Worm (Caenorhabditis elegans) whole organism, young adult: ENCODE results near the gene Y75B8A.31.

Experiments used
- B0035.1 ChIP-seq: sonication (generic microtip); optimal IDR thresholded peaks from 2 replicates; lab custom pipeline; 2016; ENCODE audit warnings: missing genetic modification characterization, mild to moderate bottlenecking, missing compliant biosample characterization, missing genotype, missing genetic modification reagents
- F23B12.7 ChIP-seq: sonication (generic microtip); optimal IDR thresholded peaks from 2 replicates; lab custom pipeline; 2017; ENCODE audit warnings: missing genetic modification characterization, mild to moderate bottlenecking, missing compliant biosample characterization, antibody characterized with exemption, moderate library complexity; ENCODE audit not compliant: insufficient read depth
- F55B11.4 ChIP-seq: sonication (generic microtip); optimal IDR thresholded peaks from 2 replicates; lab custom pipeline; 2016; ENCODE audit warnings: missing compliant biosample characterization, missing genetic modification characterization, borderline replicate concordance; ENCODE audit not compliant: insufficient read depth
- F57A8.1 ChIP-seq: fragments of 200-800 bp; sonication (Bioruptor generic); optimal IDR thresholded peaks from 2 replicates; lab custom pipeline; 2018; ENCODE audit warnings: mild to moderate bottlenecking, missing genetic modification characterization, moderate library complexity, missing compliant biosample characterization
- Y53F4B.3 ChIP-seq: fragments of 200-800 bp; sonication (Bioruptor generic); IDR thresholded peaks from 2 replicates; pipeline ENCODE4 v1.3.6; 2022; ENCODE audit warnings: missing genetic modification reagents, missing genetic modification characterization, missing compliant biosample characterization
- Y67H2A.10 ChIP-seq: fragments of 200-800 bp; sonication (Bioruptor generic); conservative IDR thresholded peaks from 2 replicates; pipeline ENCODE4 v1.3.6; 2022; ENCODE audit warnings: missing genetic modification reagents, missing genetic modification characterization, missing compliant biosample characterization
- Y79H2A.3 ChIP-seq: fragments of 200-800 bp; sonication (Bioruptor generic); conservative IDR thresholded peaks from 2 replicates; pipeline ENCODE4 v1.3.6; 2022; ENCODE audit warnings: missing genetic modification reagents, missing genetic modification characterization, missing compliant biosample characterization
- ZK185.1 ChIP-seq: sonication (generic microtip); optimal IDR thresholded peaks from 2 replicates; lab custom pipeline; 2016; ENCODE audit warnings: mild to moderate bottlenecking, missing genetic modification characterization, missing compliant biosample characterization; ENCODE audit not compliant: poor library complexity, severe bottlenecking
- akir-1 ChIP-seq: fragments of 200-800 bp; sonication (Bioruptor generic); optimal IDR thresholded peaks from 2 replicates; lab custom pipeline; 2018; ENCODE audit warnings: mild to moderate bottlenecking, missing genetic modification characterization, moderate library complexity, missing compliant biosample characterization
- ama-1 ChIP-seq, 3 experiments: fragments of 150-350 bp in 1 of 3; sonication (generic microtip) in 2 of 3; optimal IDR thresholded peaks; 2 replicates each; lab custom pipeline; 2014 to 2018; ENCODE audit warnings: missing biosample characterization in 2 of 3, missing genetic modification characterization in 2 of 3, missing genetic modification reagents in 2 of 3
- athp-1 ChIP-seq: sonication (generic microtip); optimal IDR thresholded peaks from 2 replicates; lab custom pipeline; 2017; ENCODE audit warnings: mild to moderate bottlenecking, missing genetic modification characterization, missing compliant biosample characterization
- attf-3 ChIP-seq: fragments of 200-800 bp; sonication (Bioruptor generic); conservative IDR thresholded peaks from 2 replicates; pipeline ENCODE4 v1.3.6; 2022; ENCODE audit warnings: missing genetic modification reagents, missing genetic modification characterization, missing compliant biosample characterization
- attf-5 ChIP-seq: fragments of 200-800 bp; sonication (Bioruptor generic); optimal IDR thresholded peaks from 2 replicates; lab custom pipeline; 2018; ENCODE audit warnings: mild to moderate bottlenecking, missing genetic modification characterization, missing compliant biosample characterization
- cebp-2 ChIP-seq: fragments of 200-800 bp; sonication (Bioruptor generic); IDR thresholded peaks from 2 replicates; pipeline ENCODE4 v1.3.6; 2022; ENCODE audit warnings: missing genetic modification characterization, missing compliant biosample characterization
- ceh-58 ChIP-seq: fragments of 200-800 bp; sonication (Bioruptor generic); IDR thresholded peaks from 2 replicates; pipeline ENCODE4 v1.3.6; 2022; ENCODE audit warnings: missing genetic modification characterization, missing compliant biosample characterization
- ceh-91 ChIP-seq: fragments of 200-800 bp; sonication (Bioruptor generic); IDR thresholded peaks from 2 replicates; pipeline ENCODE4 v1.3.6; 2022; ENCODE audit warnings: missing genetic modification reagents, missing genetic modification characterization, missing compliant biosample characterization
- chd-7 ChIP-seq: sonication (generic microtip); optimal IDR thresholded peaks from 2 replicates; lab custom pipeline; 2016; ENCODE audit warnings: mild to moderate bottlenecking, missing genetic modification characterization, moderate library complexity, missing compliant biosample characterization
- dpl-1 ChIP-seq: fragments of 150-350 bp; optimal IDR thresholded peaks from 2 replicates; lab custom pipeline; 2014; ENCODE audit warnings: missing biosample characterization, missing genetic modification reagents, missing genetic modification characterization
- egl-18 ChIP-seq: fragments of 200-800 bp; sonication (Bioruptor generic); IDR thresholded peaks from 2 replicates; pipeline ENCODE4 v1.3.6; 2022; ENCODE audit warnings: missing genetic modification reagents, missing genetic modification characterization, missing compliant biosample characterization
- ekl-4 ChIP-seq: fragments of 200-800 bp; sonication (Bioruptor generic); IDR thresholded peaks from 2 replicates; pipeline ENCODE4 v1.3.6; 2022; ENCODE audit warnings: missing genetic modification reagents, missing genetic modification characterization, missing compliant biosample characterization
- gei-17 ChIP-seq: fragments of 200-800 bp; sonication (Bioruptor generic); optimal IDR thresholded peaks from 2 replicates; lab custom pipeline; 2018; ENCODE audit warnings: mild to moderate bottlenecking, missing genetic modification characterization, missing compliant biosample characterization
- hlh-12 ChIP-seq: sonication (generic microtip); optimal IDR thresholded peaks from 2 replicates; lab custom pipeline; 2016; ENCODE audit warnings: missing genetic modification characterization, missing compliant biosample characterization
- hmg-1.2 ChIP-seq: fragments of 200-800 bp; sonication (Bioruptor generic); IDR thresholded peaks from 2 replicates; pipeline ENCODE4 v1.3.6; 2022; ENCODE audit warnings: missing genetic modification reagents, missing genetic modification characterization, missing compliant biosample characterization
- hrde-1 ChIP-seq: sonication (generic microtip); optimal IDR thresholded peaks from 2 replicates; lab custom pipeline; 2016; ENCODE audit warnings: missing genetic modification characterization, mild to moderate bottlenecking, missing compliant biosample characterization, moderate library complexity, missing genotype, missing genetic modification reagents, borderline replicate concordance
- hsf-1 ChIP-seq: fragments of 200-800 bp; sonication (Bioruptor generic); IDR thresholded peaks from 2 replicates; pipeline ENCODE4 v1.3.6; 2022; ENCODE audit warnings: missing genetic modification reagents, missing genetic modification characterization, missing compliant biosample characterization
- lag-1 ChIP-seq: fragments of 200-800 bp; sonication (Bioruptor generic); IDR thresholded peaks from 2 replicates; pipeline ENCODE4 v1.3.6; 2022; ENCODE audit warnings: missing genetic modification reagents, missing genetic modification characterization, missing compliant biosample characterization
- lin-35 ChIP-seq, 3 experiments: fragments of 150-350 bp in 2 of 3; sonication (generic microtip) in 1 of 3; optimal IDR thresholded peaks; 2 replicates each; lab custom pipeline; 2014 to 2018; ENCODE audit warnings: missing biosample characterization in 3 of 3, missing genetic modification characterization in 3 of 3, missing genetic modification reagents in 3 of 3
- lsy-27 ChIP-seq: sonication (generic microtip); optimal IDR thresholded peaks from 2 replicates; lab custom pipeline; 2017; ENCODE audit warnings: missing genetic modification characterization, mild to moderate bottlenecking, missing compliant biosample characterization, antibody characterized with exemption, missing genotype, borderline replicate concordance; ENCODE audit not compliant: insufficient read depth
- madf-10 ChIP-seq: sonication (generic microtip); optimal IDR thresholded peaks from 2 replicates; lab custom pipeline; 2016; ENCODE audit warnings: mild to moderate bottlenecking, missing genetic modification characterization, missing compliant biosample characterization
- mcd-1 ChIP-seq: fragments of 200-800 bp; sonication (Bioruptor generic); IDR thresholded peaks from 2 replicates; pipeline ENCODE4 v1.3.6; 2022; ENCODE audit warnings: missing genetic modification reagents, missing genetic modification characterization, missing compliant biosample characterization
- nfyb-1 ChIP-seq: fragments of 200-800 bp; sonication (Bioruptor generic); IDR thresholded peaks from 2 replicates; pipeline ENCODE4 v1.3.6; 2022; ENCODE audit warnings: missing genetic modification reagents, missing genetic modification characterization, missing compliant biosample characterization
- nhr-90 ChIP-seq: sonication (generic microtip); optimal IDR thresholded peaks from 2 replicates; lab custom pipeline; 2016; ENCODE audit warnings: missing genotype, mild to moderate bottlenecking, missing genetic modification characterization, missing compliant biosample characterization
- pbrm-1 ChIP-seq: fragments of 200-800 bp; sonication (Bioruptor generic); IDR thresholded peaks from 2 replicates; pipeline ENCODE4 v1.3.6; 2022; ENCODE audit warnings: missing genetic modification reagents, missing genetic modification characterization, missing compliant biosample characterization
- rcor-1 ChIP-seq: fragments of 200-800 bp; sonication (Bioruptor generic); IDR thresholded peaks from 2 replicates; pipeline ENCODE4 v1.3.6; 2022; ENCODE audit warnings: missing genetic modification reagents, missing genetic modification characterization, missing compliant biosample characterization
- snpc-4 ChIP-seq, 5 experiments: fragments of 150-350 bp in 1 of 5; sonication (generic microtip) in 4 of 5; optimal IDR thresholded peaks; 2 replicates each; lab custom pipeline; 2014 to 2018; ENCODE audit warnings: missing genetic modification characterization in 5 of 5, missing biosample characterization in 3 of 5, antibody characterized with exemption in 2 of 5, mild to moderate bottlenecking in 2 of 5, missing compliant biosample characterization in 2 of 5, missing genotype in 2 of 5, moderate library complexity in 2 of 5, missing genetic modification reagents in 1 of 5
- sptf-2 ChIP-seq: fragments of 200-800 bp; sonication (Bioruptor generic); optimal IDR thresholded peaks from 2 replicates; lab custom pipeline; 2018; ENCODE audit warnings: mild to moderate bottlenecking, missing genetic modification characterization, missing compliant biosample characterization
- tbx-9 ChIP-seq: sonication (generic microtip); optimal IDR thresholded peaks from 2 replicates; lab custom pipeline; 2016; ENCODE audit warnings: borderline replicate concordance, missing genetic modification characterization, inconsistent platforms, missing compliant biosample characterization
- tlf-1 ChIP-seq: fragments of 200-800 bp; sonication (Bioruptor generic); optimal IDR thresholded peaks from 2 replicates; lab custom pipeline; 2018; ENCODE audit warnings: mild to moderate bottlenecking, missing genetic modification characterization, missing compliant biosample characterization
- unc-130 ChIP-seq: sonication (generic microtip); optimal IDR thresholded peaks from 2 replicates; lab custom pipeline; 2016; ENCODE audit warnings: missing genetic modification reagents, missing genetic modification characterization, missing compliant biosample characterization
- zfh-2 ChIP-seq: fragments of 200-800 bp; sonication (Bioruptor generic); conservative IDR thresholded peaks from 2 replicates; pipeline ENCODE4 v1.3.6; 2022; ENCODE audit warnings: missing genetic modification reagents, missing genetic modification characterization, missing compliant biosample characterization
- zim-3 ChIP-seq: sonication (generic microtip); optimal IDR thresholded peaks from 2 replicates; lab custom pipeline; 2017; ENCODE audit warnings: mild to moderate bottlenecking, missing genetic modification characterization, moderate library complexity, missing compliant biosample characterization
- ztf-25 ChIP-seq: fragments of 200-800 bp; sonication (Bioruptor generic); IDR thresholded peaks from 2 replicates; pipeline ENCODE4 v1.3.6; 2022; ENCODE audit warnings: missing genetic modification reagents, missing genetic modification characterization, missing compliant biosample characterization
- ztf-26 ChIP-seq: sonication (generic microtip); optimal IDR thresholded peaks from 2 replicates; lab custom pipeline; 2017; ENCODE audit warnings: missing genetic modification characterization, missing compliant biosample characterization
- ztf-28 ChIP-seq: fragments of 200-800 bp; sonication (Bioruptor generic); IDR thresholded peaks from 2 replicates; pipeline ENCODE4 v1.3.6; 2022; ENCODE audit warnings: missing genetic modification reagents, missing genetic modification characterization, missing compliant biosample characterization

Gene Y75B8A.31

DNA sequence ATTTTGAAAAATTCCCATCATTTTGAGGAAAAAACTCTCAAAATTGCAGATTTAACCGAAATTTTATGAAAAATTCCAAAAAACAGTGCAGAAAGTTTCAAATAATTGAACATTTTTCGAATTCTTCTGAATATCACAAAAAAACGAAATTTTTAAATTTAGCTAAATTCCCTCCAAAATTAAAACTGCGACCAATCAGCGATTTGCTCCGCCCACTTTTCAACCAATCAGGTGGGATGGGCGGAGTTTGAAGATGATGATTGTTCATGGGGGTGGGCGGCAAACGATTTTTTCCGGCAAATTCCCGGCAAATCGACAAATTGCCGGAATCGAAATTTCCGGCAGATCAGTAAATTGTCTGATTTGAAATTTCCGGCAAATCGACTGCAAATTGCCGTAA is 17.2 kb upstream of the Y75B8A.31 start:
- TF ChIP-seq Y79H2A.3 (no peak), F55B11.4 (no peak), F57A8.1 (no peak), nfyb-1 (GFP tag; lab: Robert Waterston, UW) (0 out of 2 replicates have a peak, but pooled peaks have one; percentile 53), ceh-58 (GFP tag; lab: Robert Waterston, UW) (no peak), ztf-28 (GFP tag; lab: Robert Waterston, UW) (no peak), unc-130 (GFP tag; lab: Kevin White, UChicago) (no peak)
- TF ChIP-seq, all 124 proteins: peak for 1

DNA sequence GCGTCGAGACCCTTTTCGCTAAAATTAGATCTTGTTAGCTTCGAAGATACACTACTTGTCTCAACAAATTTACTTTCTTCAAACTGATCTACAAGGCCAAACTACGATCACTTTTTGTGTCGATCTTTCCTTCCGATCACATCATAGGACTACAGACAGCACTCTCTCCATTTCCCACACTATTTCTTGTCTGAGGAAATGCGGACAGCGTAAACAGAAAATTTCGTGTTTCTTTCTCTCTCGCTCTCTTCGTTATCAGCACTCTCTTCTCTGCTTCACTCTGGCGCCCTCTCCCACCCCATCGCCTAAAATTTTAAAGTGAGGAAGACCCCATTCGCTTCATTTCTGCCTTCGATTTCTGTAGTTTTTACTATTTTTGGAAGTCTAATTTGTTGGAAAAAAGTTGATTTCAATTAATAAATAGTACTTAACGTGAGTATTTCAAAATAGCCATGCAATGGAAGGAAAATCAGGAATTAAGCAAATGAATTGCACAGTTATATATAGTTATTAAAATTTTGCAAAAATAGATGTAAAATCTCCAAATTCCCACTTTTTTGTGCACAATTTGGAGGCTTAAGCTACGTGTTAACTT is 15.9 kb upstream of the Y75B8A.31 start:
- no peak for TF ChIP-seq madf-10 (tag; lab: Kevin White, UChicago)
- no peak for TF ChIP-seq attf-3
- TF ChIP-seq hrde-1 = no peak
- no peak for TF ChIP-seq ceh-91
- no peak for TF ChIP-seq tlf-1 (GFP tag; lab: Kevin White, UChicago)
- TF ChIP-seq zfh-2 = 0 out of 2 replicates have a peak, but pooled peaks have one; percentile 33
- peak; percentile 21 for TF ChIP-seq ztf-26 (tag; lab: Kevin White, UChicago)
- TF ChIP-seq snpc-4 (GFP tag; optimal IDR thresholded peaks at IDR 0.05; lab: Kevin White, UChicago) = no peak
- TF ChIP-seq snpc-4 (tag; optimal IDR thresholded peaks at IDR 0.05; lab: Kevin White, UChicago) = peak in 2 of 4 experiments; percentile 20 to 40
- no peak for TF ChIP-seq ama-1 (optimal IDR thresholded peaks at IDR 0.05; lab: Kevin White, UChicago)
- no peak for TF ChIP-seq ama-1 (GFP tag; optimal IDR thresholded peaks at IDR 0.05; lab: Kevin White, UChicago)
- no peak for TF ChIP-seq chd-7 (tag; lab: Kevin White, UChicago)
- no peak for TF ChIP-seq egl-18 (GFP tag; lab: Robert Waterston, UW)
- peak; percentile 48; the same call in 1 of the 2 replicates for TF ChIP-seq mcd-1 (GFP tag; lab: Robert Waterston, UW)
- peak; percentile 22 for TF ChIP-seq ZK185.1 (tag; lab: Kevin White, UChicago)
- TF ChIP-seq lsy-27 (tag; lab: Kevin White, UChicago) = no peak
- TF ChIP-seq ztf-25 (GFP tag; lab: Robert Waterston, UW) = no peak
- no peak for TF ChIP-seq Y79H2A.3
- no peak for TF ChIP-seq zim-3 (tag; lab: Kevin White, UChicago)
- no peak for TF ChIP-seq akir-1 (GFP tag; lab: Kevin White, UChicago)
- no peak for TF ChIP-seq sptf-2 (GFP tag; lab: Kevin White, UChicago)
- TF ChIP-seq B0035.1 (tag; lab: Kevin White, UChicago) = no peak
- TF ChIP-seq hsf-1 = no peak
- TF ChIP-seq hmg-1.2 (GFP tag; lab: Robert Waterston, UW) = peak; percentile 94
- TF ChIP-seq cebp-2 (GFP tag; lab: Robert Waterston, UW) = no peak
- peak; percentile 24 for TF ChIP-seq attf-5 (GFP tag; lab: Kevin White, UChicago)
- peak in 1 of 3 experiments; percentile 19 for TF ChIP-seq lin-35 (GFP tag; optimal IDR thresholded peaks at IDR 0.05; lab: Kevin White, UChicago)
- TF ChIP-seq gei-17 (GFP tag; lab: Kevin White, UChicago) = no peak
- TF ChIP-seq Y67H2A.10 (GFP tag; lab: Robert Waterston, UW) = no peak
- no peak for TF ChIP-seq F55B11.4
- no peak for TF ChIP-seq pbrm-1 (GFP tag; lab: Robert Waterston, UW)
- TF ChIP-seq rcor-1 (GFP tag; lab: Robert Waterston, UW) = no peak
- peak; percentile 6 for TF ChIP-seq nhr-90 (tag; lab: Kevin White, UChicago)
- no peak for TF ChIP-seq athp-1
- no peak for TF ChIP-seq ekl-4 (GFP tag; lab: Robert Waterston, UW)
- TF ChIP-seq F23B12.7 (tag; lab: Kevin White, UChicago) = no peak
- no peak for TF ChIP-seq Y53F4B.3 (GFP tag; lab: Robert Waterston, UW)
- TF ChIP-seq nfyb-1 (GFP tag; lab: Robert Waterston, UW) = no peak
- TF ChIP-seq hlh-12 = no peak
- TF ChIP-seq lag-1 (GFP tag; lab: Robert Waterston, UW) = no peak
- no peak for TF ChIP-seq F57A8.1
- no peak for TF ChIP-seq tbx-9
- TF ChIP-seq dpl-1 (GFP tag; lab: Kevin White, UChicago) = no peak
